Worm (Caenorhabditis elegans) whole organism, L4/young adult: ENCODE results near the gene nstp-1.

Experiments
- W03F9.2 ChIP-seq: fragments of 150-350 bp; optimal IDR thresholded peaks from 2 replicates; lab custom pipeline; 2014; ENCODE audit warnings: missing biosample characterization, missing genetic modification characterization
- dao-5 ChIP-seq: sonication (generic microtip); optimal IDR thresholded peaks from 2 replicates; lab custom pipeline; 2016; ENCODE audit warnings: missing genotype, missing genetic modification characterization, moderate library complexity, missing compliant biosample characterization
- him-1 ChIP-seq: sonication (generic microtip); optimal IDR thresholded peaks from 2 replicates; lab custom pipeline; 2016; ENCODE audit warnings: missing genotype, missing genetic modification reagents, missing genetic modification characterization, missing compliant biosample characterization

- no peak for TF ChIP-seq him-1 (tag; lab: Kevin White, UChicago)
- no peak for TF ChIP-seq dao-5 (tag; lab: Kevin White, UChicago)
- no peak for TF ChIP-seq W03F9.2
Observed at ce11 chrIV:8979062-8979612, 5.5 kb upstream of the nstp-1 start.
